In genomic region chr3R:6806654-6807053, dm6 we compare ENCODE assay signal across 1 fruit fly cellular context.
TF ChIP-seq lines count a peak whose summit lies in the region.

No protein-coding gene starts in this region.

TF ChIP-seq in whole organism, embryonic, 481 proteins besides CTCF, POLR2A, EP300 and RAD21 (continued from another document):
- TF ChIP-seq zf30C (GFP tag; optimal IDR thresholded peaks at IDR 0.05; lab: Kevin White, UChicago) (peak; percentile 60), CG31365 (tag; optimal IDR thresholded peaks at IDR 0.05; lab: Kevin White, UChicago) (peak; percentile 96), CG13287 (GFP tag; IDR thresholded peaks at IDR 0.05; lab: Robert Waterston, UW; ENCODE audit: partially characterized antibody) (peak; percentile 38), CG4730 (GFP tag; IDR thresholded peaks at IDR 0.05; lab: Robert Waterston, UW) (no peak), hkb (optimal IDR thresholded peaks at IDR 0.05; lab: Kevin White, UChicago) (peak; percentile 22), hkb (GFP tag; IDR thresholded peaks at IDR 0.05; lab: Robert Waterston, UW) (no peak), CG16813 (GFP tag; IDR thresholded peaks at IDR 0.05; lab: Robert Waterston, UW; ENCODE audit: partially characterized antibody) (peak; percentile 60), chif (GFP tag; optimal IDR thresholded peaks at IDR 0.05; lab: Kevin White, UChicago) (peak in 1 of 2 experiments; percentile 19), sens (GFP tag; lab: Kevin White, UChicago) (peak; percentile 75), BEAF-32 (GFP tag; optimal IDR thresholded peaks at IDR 0.05; lab: Kevin White, UChicago) (peak; percentile 23), Sry-δ (GFP tag; optimal IDR thresholded peaks at IDR 0.05; lab: Kevin White, UChicago) (peak; percentile 34), Lhr (GFP tag; optimal IDR thresholded peaks at IDR 0.05; lab: Kevin White, UChicago) (peak; percentile 65), sob (GFP tag; IDR thresholded peaks at IDR 0.05; lab: Robert Waterston, UW) (0 out of 2 replicates have a peak, but pooled peaks have one; percentile 6), slou (GFP tag; optimal IDR thresholded peaks at IDR 0.05; lab: Kevin White, UChicago) (no peak), Ets97D (GFP tag; optimal IDR thresholded peaks at IDR 0.05; lab: Kevin White, UChicago) (peak; percentile 44), trem (tag; optimal IDR thresholded peaks at IDR 0.05; lab: Kevin White, UChicago) (peak; percentile 25), CG33213 (GFP tag; optimal IDR thresholded peaks at IDR 0.05; lab: Kevin White, UChicago) (peak; percentile 6), CG5180 (GFP tag; optimal IDR thresholded peaks at IDR 0.05; lab: Kevin White, UChicago) (peak; percentile 66), chinmo (GFP tag; IDR thresholded peaks at IDR 0.05; lab: Robert Waterston, UW; ENCODE audit: partially characterized antibody) (peak; percentile 61; the same call in 2 of the 4 replicates), Myb (GFP tag; optimal IDR thresholded peaks at IDR 0.05; lab: Kevin White, UChicago) (peak; percentile 75)
